Fruit fly (Drosophila melanogaster) whole organism, wandering third instar larva: Measurements from ENCODE around the gene Rbp1.

ENCODE experiments used
- OdsH ChIP-seq: fragments of 200-800 bp; sonication (Bioruptor generic); optimal IDR thresholded peaks from 2 replicates; lab custom pipeline; 2016; ENCODE audit warnings: missing biosample characterization, mild to moderate bottlenecking, missing genetic modification characterization
- pan ChIP-seq: fragments of >200 bp; optimal IDR thresholded peaks from 2 replicates; lab custom pipeline; 2017

Rbp1 gene

DNA sequence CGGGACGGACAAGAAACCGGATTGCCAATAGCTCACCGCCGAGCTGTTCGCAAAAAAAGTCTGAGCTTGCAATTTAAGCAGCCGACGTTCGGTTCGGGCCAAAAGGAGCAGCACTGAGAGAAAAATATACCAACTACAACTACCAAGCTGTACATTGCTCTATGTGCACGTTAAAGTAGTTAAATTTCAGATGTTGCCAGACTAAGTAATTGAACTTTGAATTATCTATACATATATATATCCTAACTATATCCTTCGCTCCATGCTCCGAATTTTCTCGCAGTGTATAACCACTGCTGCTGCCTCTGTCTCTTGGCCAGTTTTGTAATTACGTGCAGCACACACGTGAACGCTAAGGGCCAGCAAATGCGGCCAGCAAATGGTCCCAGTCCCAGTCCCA, 50.7 kb downstream of the Rbp1 start (continued):
- TF ChIP-seq OdsH (GFP tag; lab: Kevin White, UChicago) (peak; percentile 96), pan (lab: Kevin White, UChicago) (no peak)
- TF ChIP-seq, all 38 proteins: peak for 24
